Worm (Caenorhabditis elegans) whole organism, L4 larva: ENCODE measurements around the gene ints-11.

ENCODE experiments used
- D1046.2 ChIP-seq: fragments of 200-800 bp; sonication (Bioruptor generic); IDR thresholded peaks from 2 replicates; pipeline ENCODE4 v1.3.6; 2022; ENCODE audit warnings: missing genetic modification characterization, missing compliant biosample characterization
- F26F4.8 ChIP-seq: fragments of 200-800 bp; sonication (Bioruptor generic); conservative IDR thresholded peaks from 2 replicates; pipeline ENCODE4 v1.3.6; 2022; ENCODE audit warnings: missing genetic modification characterization, missing compliant biosample characterization
- F44E2.7 ChIP-seq: fragments of 200-800 bp; sonication (Bioruptor generic); IDR thresholded peaks from 2 replicates; pipeline ENCODE4 v2.1.2; 2022; ENCODE audit warnings: missing genetic modification characterization, missing compliant biosample characterization
- F49E8.2 ChIP-seq: sonication (generic microtip); optimal IDR thresholded peaks from 2 replicates; lab custom pipeline; 2016; ENCODE audit warnings: missing compliant biosample characterization, mild to moderate bottlenecking, missing genetic modification characterization, borderline replicate concordance
- Y75B8A.6 ChIP-seq: fragments of 200-800 bp; sonication (Bioruptor generic); IDR thresholded peaks from 2 replicates; pipeline ENCODE4 v1.3.6; 2022; ENCODE audit warnings: missing genetic modification reagents, missing genetic modification characterization, missing compliant biosample characterization
- aha-1 ChIP-seq: fragments of 150-350 bp; peaks from one replicate; lab custom pipeline; 2014; ENCODE audit warnings: missing biosample characterization, missing genetic modification characterization
- aly-2 ChIP-seq: sonication (generic microtip); optimal IDR thresholded peaks from 2 replicates; lab custom pipeline; 2018; ENCODE audit warnings: missing biosample characterization, missing genetic modification characterization
- ama-1 ChIP-seq: fragments of 150-350 bp; optimal IDR thresholded peaks from 2 replicates; lab custom pipeline; 2014; ENCODE audit warnings: inconsistent platforms, mixed read lengths
- ceh-20 ChIP-seq: fragments of 200-800 bp; sonication (Bioruptor generic); IDR thresholded peaks from 2 replicates; pipeline ENCODE4 v1.3.6; 2022; ENCODE audit warnings: missing genetic modification reagents, missing genetic modification characterization, missing compliant biosample characterization
- ceh-28 ChIP-seq: fragments of 150-350 bp; optimal IDR thresholded peaks from 2 replicates; lab custom pipeline; 2014; ENCODE audit warnings: missing biosample characterization, missing genetic modification reagents, missing genetic modification characterization
- ceh-44 ChIP-seq: fragments of 200-800 bp; sonication (Bioruptor generic); IDR thresholded peaks from 2 replicates; pipeline ENCODE4 v1.3.6; 2022; ENCODE audit warnings: missing genetic modification reagents, missing genetic modification characterization, missing compliant biosample characterization
- ceh-62 ChIP-seq: sonication (generic microtip); optimal IDR thresholded peaks from 2 replicates; lab custom pipeline; 2017; ENCODE audit warnings: missing biosample characterization, missing genetic modification characterization
- ces-1 ChIP-seq: fragments of 150-350 bp; sonication (generic microtip); optimal IDR thresholded peaks from 4 replicates; lab custom pipeline; 2014; ENCODE audit warnings: missing biosample characterization, missing genetic modification reagents, missing genetic modification characterization
- cey-2 ChIP-seq: sonication (generic microtip); optimal IDR thresholded peaks from 3 replicates; lab custom pipeline; 2017; ENCODE audit warnings: missing genetic modification characterization, mild to moderate bottlenecking, missing compliant biosample characterization, antibody characterized with exemption, borderline replicate concordance; ENCODE audit not compliant: insufficient read depth
- daf-19 ChIP-seq: fragments of 200-800 bp; sonication (Bioruptor generic); conservative IDR thresholded peaks from 2 replicates; pipeline ENCODE4 v1.3.6; 2022; ENCODE audit warnings: missing genetic modification characterization, missing compliant biosample characterization
- daf-8 ChIP-seq: fragments of 200-800 bp; sonication (Bioruptor generic); IDR thresholded peaks from 2 replicates; pipeline ENCODE4 v1.3.6; 2022; ENCODE audit warnings: missing genetic modification characterization, missing compliant biosample characterization
- dmd-6 ChIP-seq: fragments of 200-800 bp; sonication (Bioruptor generic); IDR thresholded peaks from 2 replicates; pipeline ENCODE4 v1.3.6; 2022; ENCODE audit warnings: missing genetic modification reagents, missing genetic modification characterization, missing compliant biosample characterization
- dmd-9 ChIP-seq: fragments of 200-800 bp; sonication (Bioruptor generic); IDR thresholded peaks from 2 replicates; pipeline ENCODE4 v1.3.6; 2022; ENCODE audit warnings: missing genetic modification reagents, missing genetic modification characterization, missing compliant biosample characterization
- egl-27 ChIP-seq: sonication (generic microtip); optimal IDR thresholded peaks from 3 replicates; lab custom pipeline; 2017; ENCODE audit warnings: missing biosample characterization, missing genetic modification reagents, missing genetic modification characterization
- egl-43 ChIP-seq: fragments of 200-800 bp; sonication (Bioruptor generic); IDR thresholded peaks from 2 replicates; pipeline ENCODE4 v1.3.6; 2022; ENCODE audit warnings: missing genetic modification reagents, missing genetic modification characterization, missing compliant biosample characterization
- gei-8 ChIP-seq: fragments of 200-800 bp; sonication (Bioruptor generic); optimal IDR thresholded peaks from 2 replicates; lab custom pipeline; 2018; ENCODE audit warnings: mild to moderate bottlenecking, missing genetic modification characterization, missing compliant biosample characterization
- hif-1 ChIP-seq, 2 experiments: sonication (generic microtip); optimal IDR thresholded peaks; 2 replicates each; lab custom pipeline; 2016 to 2017; ENCODE audit warnings: missing compliant biosample characterization in 2 of 2, missing genetic modification characterization in 2 of 2, missing genetic modification reagents in 2 of 2, missing genotype in 2 of 2, mild to moderate bottlenecking in 1 of 2
- hmg-1.1 ChIP-seq: fragments of 200-800 bp; sonication (Bioruptor generic); IDR thresholded peaks from 2 replicates; pipeline ENCODE4 v1.3.6; 2022; ENCODE audit warnings: missing genetic modification reagents, missing genetic modification characterization, missing compliant biosample characterization
- lim-7 ChIP-seq: fragments of 200-800 bp; sonication (Bioruptor generic); IDR thresholded peaks from 2 replicates; pipeline ENCODE4 v1.3.6; 2022; ENCODE audit warnings: missing genetic modification characterization, missing compliant biosample characterization
- lin-13 ChIP-seq: fragments of 150-350 bp; optimal IDR thresholded peaks from 2 replicates; lab custom pipeline; 2014; ENCODE audit warnings: missing biosample characterization, missing genetic modification reagents, missing genetic modification characterization
- madf-9 ChIP-seq: fragments of 200-800 bp; sonication (Bioruptor generic); conservative IDR thresholded peaks from 2 replicates; pipeline ENCODE4 v1.3.6; 2022; ENCODE audit warnings: missing genetic modification reagents, missing genetic modification characterization, missing compliant biosample characterization
- mes-2 ChIP-seq: sonication (generic microtip); optimal IDR thresholded peaks from 2 replicates; lab custom pipeline; 2016; ENCODE audit warnings: missing genotype, mild to moderate bottlenecking, missing genetic modification characterization, missing compliant biosample characterization; ENCODE audit not compliant: poor library complexity, severe bottlenecking
- nhr-102 ChIP-seq: sonication (generic microtip); optimal IDR thresholded peaks from 2 replicates; lab custom pipeline; 2016; ENCODE audit warnings: mild to moderate bottlenecking, missing genetic modification characterization, moderate library complexity, missing compliant biosample characterization
- nhr-11 ChIP-seq: fragments of 150-350 bp; optimal IDR thresholded peaks from 2 replicates; lab custom pipeline; 2014; ENCODE audit warnings: missing biosample characterization, missing genetic modification characterization
- nhr-111 ChIP-seq: fragments of 200-800 bp; sonication (Bioruptor generic); optimal IDR thresholded peaks from 2 replicates; lab custom pipeline; 2018; ENCODE audit warnings: mild to moderate bottlenecking, missing genetic modification characterization, missing compliant biosample characterization
- nhr-25 ChIP-seq: sonication (generic microtip); optimal IDR thresholded peaks from 2 replicates; lab custom pipeline; 2017; ENCODE audit warnings: missing genetic modification characterization, mild to moderate bottlenecking, missing compliant biosample characterization, antibody characterized with exemption, moderate library complexity, borderline replicate concordance; ENCODE audit not compliant: insufficient read depth
- nhr-28 ChIP-seq: fragments of 150-350 bp; optimal IDR thresholded peaks from 2 replicates; lab custom pipeline; 2014; ENCODE audit warnings: missing biosample characterization, missing genetic modification characterization
- nhr-42 ChIP-seq: fragments of 200-800 bp; sonication (Bioruptor generic); IDR thresholded peaks from 2 replicates; pipeline ENCODE4 v1.3.6; 2022; ENCODE audit warnings: missing genetic modification characterization, missing compliant biosample characterization
- nhr-48 ChIP-seq: sonication (generic microtip); optimal IDR thresholded peaks from 2 replicates; lab custom pipeline; 2016; ENCODE audit warnings: mild to moderate bottlenecking, missing genetic modification characterization, missing compliant biosample characterization
- nhr-77 ChIP-seq: fragments of 150-350 bp; optimal IDR thresholded peaks from 2 replicates; lab custom pipeline; 2014; ENCODE audit warnings: missing biosample characterization, missing genetic modification characterization
- pha-4 ChIP-seq, 2 experiments: fragments of 150-350 bp in 1 of 2; fragments of 200-800 bp in 1 of 2; sonication (Bioruptor generic) in 1 of 2; IDR thresholded peaks in 1 of 2; optimal IDR thresholded peaks in 1 of 2; 2 replicates each; pipeline versions ENCODE4 v1.3.6 to Lab custom; 2014 to 2022; ENCODE audit warnings: missing genetic modification characterization in 2 of 2, missing genetic modification reagents in 2 of 2, missing biosample characterization in 1 of 2, missing compliant biosample characterization in 1 of 2
- pqm-1 ChIP-seq: sonication (generic microtip); optimal IDR thresholded peaks from 2 replicates; lab custom pipeline; 2017; ENCODE audit warnings: missing biosample characterization, missing genetic modification characterization
- rbr-2 ChIP-seq: sonication (generic microtip); optimal IDR thresholded peaks from 2 replicates; lab custom pipeline; 2016; ENCODE audit warnings: missing genotype, missing genetic modification characterization, missing compliant biosample characterization
- skn-1 ChIP-seq: fragments of 150-350 bp; optimal IDR thresholded peaks from 2 replicates; lab custom pipeline; 2014; ENCODE audit warnings: missing biosample characterization, missing genetic modification characterization
- snpc-1.2 ChIP-seq: fragments of 200-800 bp; sonication (Bioruptor generic); IDR thresholded peaks from 2 replicates; pipeline ENCODE4 v1.3.6; 2022; ENCODE audit warnings: missing genetic modification reagents, missing genetic modification characterization, missing compliant biosample characterization
- snpc-4 ChIP-seq: fragments of 150-350 bp; optimal IDR thresholded peaks from 2 replicates; lab custom pipeline; 2014; ENCODE audit warnings: missing biosample characterization, missing genetic modification characterization
- spr-1 ChIP-seq: sonication (generic microtip); optimal IDR thresholded peaks from 2 replicates; lab custom pipeline; 2016; ENCODE audit warnings: mild to moderate bottlenecking, missing genetic modification characterization, missing compliant biosample characterization
- spr-3 ChIP-seq: fragments of 200-800 bp; sonication (Bioruptor generic); optimal IDR thresholded peaks from 2 replicates; lab custom pipeline; 2018; ENCODE audit warnings: mild to moderate bottlenecking, missing genetic modification characterization, missing compliant biosample characterization
- tra-1 ChIP-seq: fragments of 200-800 bp; sonication (Bioruptor generic); IDR thresholded peaks from 2 replicates; pipeline ENCODE4 v1.3.6; 2022; ENCODE audit warnings: missing genetic modification reagents, missing genetic modification characterization, missing compliant biosample characterization
- vab-7 ChIP-seq: fragments of 200-800 bp; sonication (Bioruptor generic); IDR thresholded peaks from 2 replicates; pipeline ENCODE4 v1.3.6; 2022; ENCODE audit warnings: missing genetic modification reagents, missing genetic modification characterization, missing compliant biosample characterization
- zag-1 ChIP-seq: fragments of 150-350 bp; optimal IDR thresholded peaks from 2 replicates; lab custom pipeline; 2014; ENCODE audit warnings: missing biosample characterization, missing genetic modification characterization
- zfp-3 ChIP-seq: fragments of 200-800 bp; sonication (Bioruptor generic); conservative IDR thresholded peaks from 2 replicates; pipeline ENCODE4 v1.3.6; 2022; ENCODE audit warnings: missing genetic modification reagents, missing genetic modification characterization, missing compliant biosample characterization
- zip-2 ChIP-seq: fragments of 150-350 bp; optimal IDR thresholded peaks from 2 replicates; lab custom pipeline; 2014; ENCODE audit warnings: missing biosample characterization, missing genetic modification characterization

ints-11 gene

DNA sequence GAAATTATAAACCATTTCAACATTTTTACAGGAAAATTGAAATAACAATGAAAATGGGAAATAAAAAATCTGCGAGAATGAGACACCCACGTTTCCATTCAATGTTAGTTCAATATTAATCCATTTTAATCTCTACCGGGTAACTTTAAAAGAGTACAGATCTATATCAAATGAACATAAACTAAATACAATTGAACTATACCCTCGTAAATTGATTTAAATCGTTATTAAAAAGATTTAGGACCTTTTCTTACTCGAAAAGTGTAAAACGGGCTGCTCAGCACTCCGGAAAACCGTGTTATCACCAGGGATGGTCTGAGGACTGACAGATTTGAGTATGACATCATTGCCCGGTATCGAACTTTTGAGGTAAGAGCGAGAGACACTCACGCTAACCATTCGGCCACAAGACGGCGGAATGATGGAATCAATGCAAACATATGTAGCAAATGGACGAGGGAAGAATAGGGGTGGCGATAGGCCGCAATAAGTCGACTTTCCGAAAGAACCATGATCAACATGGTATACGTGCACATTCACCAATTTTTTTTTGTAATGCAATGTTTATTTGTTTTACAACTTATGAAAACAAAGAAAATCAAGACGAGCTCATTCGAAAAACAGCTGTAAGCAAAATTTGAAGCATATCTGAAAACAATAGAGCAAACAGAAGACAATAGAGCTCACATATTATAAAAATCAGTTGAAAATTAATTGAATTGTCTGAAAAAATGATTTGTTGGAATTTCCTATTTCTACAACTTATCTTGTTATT lies 36.2 kb downstream of the ints-11 start, which contains the start of the genes chst-1 and C41C4.9 (continued):
- peak; percentile 56 for TF ChIP-seq nhr-48 (tag; lab: Kevin White, UChicago)
- peak; percentile 76 for TF ChIP-seq hmg-1.1 (GFP tag; lab: Robert Waterston, UW)
- TF ChIP-seq daf-8 (GFP tag; lab: Robert Waterston, UW): 0 out of 2 replicates have a peak, but pooled peaks have one; percentile 70
- peak; percentile 81; the same call in 1 of the 2 replicates for TF ChIP-seq D1046.2
- TF ChIP-seq nhr-111 (GFP tag; lab: Kevin White, UChicago): peak; percentile 88
- peak; percentile 79 for TF ChIP-seq aly-2 (tag; lab: Kevin White, UChicago)
- peak; percentile 93 for TF ChIP-seq aha-1
- TF ChIP-seq dmd-9 (GFP tag; lab: Robert Waterston, UW): peak; percentile 89; the same call in 1 of the 2 replicates
- TF ChIP-seq ceh-44: peak; percentile 79; the same call in 1 of the 2 replicates
- peak; percentile 25 for TF ChIP-seq nhr-28 (tag; lab: Kevin White, UChicago)
- peak; percentile 67 for TF ChIP-seq dmd-6 (GFP tag; lab: Robert Waterston, UW)
- peak; percentile 87 for TF ChIP-seq pha-4 (GFP tag; IDR thresholded peaks at IDR 0.05; lab: Robert Waterston, UW)
- no peak for TF ChIP-seq pha-4 (tag; optimal IDR thresholded peaks at IDR 0.05; lab: Kevin White, UChicago)
- peak; percentile 93 for TF ChIP-seq tra-1 (GFP tag; lab: Robert Waterston, UW)
- TF ChIP-seq zfp-3 (GFP tag; lab: Robert Waterston, UW): peak; percentile 83
- no peak for TF ChIP-seq ces-1 (GFP tag; lab: Kevin White, UChicago)
- TF ChIP-seq zip-2 (tag; lab: Kevin White, UChicago): no peak
- no peak for TF ChIP-seq ceh-28 (tag; lab: Kevin White, UChicago)
- TF ChIP-seq hif-1 (tag; optimal IDR thresholded peaks at IDR 0.05; lab: Kevin White, UChicago): no peak
- peak; percentile 65 for TF ChIP-seq F49E8.2 (tag; lab: Kevin White, UChicago)
- no peak; the same call in 1 of the 2 replicates for TF ChIP-seq egl-43 (GFP tag; lab: Robert Waterston, UW)
- peak; percentile 91 for TF ChIP-seq mes-2 (tag; lab: Kevin White, UChicago)
- peak; percentile 90 for TF ChIP-seq gei-8
- peak; percentile 86 for TF ChIP-seq spr-3 (GFP tag; lab: Kevin White, UChicago)
- TF ChIP-seq F26F4.8 (GFP tag; lab: Robert Waterston, UW): peak; percentile 97
- TF ChIP-seq lim-7 (GFP tag; lab: Robert Waterston, UW): peak; percentile 98; the same call in 1 of the 2 replicates
- peak; percentile 93 for TF ChIP-seq F44E2.7 (GFP tag; lab: Robert Waterston, UW)
- no peak for TF ChIP-seq ceh-62 (tag; lab: Kevin White, UChicago)
- TF ChIP-seq snpc-1.2 (GFP tag; lab: Robert Waterston, UW): peak; percentile 89; the same call in 1 of the 2 replicates
- TF ChIP-seq ceh-20 (GFP tag; lab: Robert Waterston, UW): peak; percentile 80
- TF ChIP-seq rbr-2: peak; percentile 60
- TF ChIP-seq egl-27 (tag; lab: Kevin White, UChicago): no peak
- TF ChIP-seq nhr-25: peak; percentile 71
- peak; percentile 3 for TF ChIP-seq snpc-4 (tag; lab: Kevin White, UChicago)
- TF ChIP-seq cey-2 (tag; lab: Kevin White, UChicago): no peak
- TF ChIP-seq madf-9: peak; percentile 90
- TF ChIP-seq nhr-11 (tag; lab: Kevin White, UChicago): no peak
- TF ChIP-seq zag-1: no peak
- peak; percentile 94 for TF ChIP-seq vab-7 (GFP tag; lab: Robert Waterston, UW)
- TF ChIP-seq spr-1: peak; percentile 82
- TF ChIP-seq nhr-77 (tag; lab: Kevin White, UChicago): peak; percentile 13
- TF ChIP-seq lin-13 (GFP tag; lab: Kevin White, UChicago): peak; percentile 40
- peak; percentile 87 for TF ChIP-seq daf-19 (GFP tag; lab: Robert Waterston, UW)
- no peak for TF ChIP-seq ama-1 (lab: Kevin White, UChicago)
- TF ChIP-seq Y75B8A.6: 0 out of 2 replicates have a peak, but pooled peaks have one; percentile 56
- no peak; the same call in none of the 2 replicates for TF ChIP-seq nhr-42 (GFP tag; lab: Robert Waterston, UW)
- TF ChIP-seq pqm-1: peak; percentile 20
- peak; percentile 84 for TF ChIP-seq nhr-102 (tag; lab: Kevin White, UChicago)
- TF ChIP-seq skn-1: no peak
